Fruit fly (Drosophila melanogaster) whole organism: ENCODE results near the gene Prp18.

Source experiments
- pan ChIP-seq: fragments of >200 bp; optimal IDR thresholded peaks from 2 replicates; lab custom pipeline; 2017
- psq ChIP-seq: fragments of >200 bp; optimal IDR thresholded peaks from 2 replicates; lab custom pipeline; 2017

DNA sequence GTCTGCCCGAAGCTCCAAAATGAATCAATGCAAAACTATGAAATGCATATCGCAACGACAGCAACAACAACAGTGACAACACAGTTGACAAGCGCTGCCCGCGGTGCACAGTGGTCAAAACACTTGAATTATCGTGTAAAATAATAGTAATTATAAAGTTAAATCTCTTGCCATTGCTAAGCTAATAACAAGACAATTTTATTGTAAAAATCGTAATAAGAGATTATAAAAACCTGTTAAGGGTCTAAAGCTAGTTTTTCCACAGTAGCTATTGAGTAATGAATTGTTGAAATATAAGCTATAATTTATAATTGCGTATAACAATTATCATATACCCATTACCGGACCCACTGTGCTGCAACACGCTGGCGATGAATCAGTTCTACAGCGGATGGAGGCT is 41.9 kb upstream of the Prp18 start:
- no peak for TF ChIP-seq pan (lab: Kevin White, UChicago)
- TF ChIP-seq psq (lab: Kevin White, UChicago): no peak
